Fruit fly (Drosophila melanogaster): ENCODE data around the gene REPTOR.

Gene REPTOR

DNA sequence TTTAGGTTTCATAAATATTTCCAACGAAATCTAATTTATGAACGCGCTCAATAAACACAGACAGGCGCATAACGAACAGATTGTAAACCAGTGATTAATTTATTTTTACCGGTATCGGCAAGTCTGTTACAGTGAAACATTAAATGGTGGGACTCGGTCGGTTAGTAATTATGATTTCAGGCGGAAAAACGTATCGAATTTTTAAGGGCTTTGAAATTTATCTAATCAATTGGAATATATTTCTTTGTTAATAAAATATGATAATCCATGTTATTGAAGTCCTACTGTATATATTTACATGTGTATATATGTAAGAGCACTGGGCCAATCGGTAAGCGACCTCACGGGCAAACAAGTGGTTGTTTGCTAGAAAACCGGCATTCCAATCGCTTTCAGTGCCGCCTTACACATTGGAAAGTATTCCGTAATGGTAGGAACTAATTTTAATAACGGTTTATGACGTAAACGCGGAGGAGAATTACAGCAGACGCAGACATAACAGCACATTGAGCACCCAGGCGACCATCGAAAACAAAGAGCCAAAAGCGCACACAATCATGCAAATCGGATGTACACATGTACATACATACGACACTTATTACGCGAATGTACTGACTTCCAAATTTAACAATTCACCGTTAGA, 39.5 kb downstream of the REPTOR start (continued):
- TF ChIP-seq CG13296 (GFP tag; optimal IDR thresholded peaks at IDR 0.05) (peak; percentile 92), nmo (GFP tag; optimal IDR thresholded peaks at IDR 0.05) (peak; percentile 92), Taf1 (GFP tag; IDR thresholded peaks at IDR 0.05) (peak; percentile 95), CG8359 (GFP tag; optimal IDR thresholded peaks at IDR 0.05; ENCODE audit: borderline replicate concordance) (peak; percentile 44), CG10543 (GFP tag; optimal IDR thresholded peaks at IDR 0.05) (peak; percentile 95), CG18262 (tag; optimal IDR thresholded peaks at IDR 0.05) (no peak), CG2678 (tag; optimal IDR thresholded peaks at IDR 0.05) (peak; percentile 94), MBD-R2 (GFP tag; IDR thresholded peaks at IDR 0.05) (peak; percentile 92), jumu (GFP tag; optimal IDR thresholded peaks at IDR 0.05) (peak; percentile 62), Elba2 (GFP tag; optimal IDR thresholded peaks at IDR 0.05) (no peak), Nf-YB (GFP tag; optimal IDR thresholded peaks at IDR 0.05) (peak; percentile 85), D19A (tag; optimal IDR thresholded peaks at IDR 0.05) (no peak), CG13624 (GFP tag; optimal IDR thresholded peaks at IDR 0.05) (no peak), CG12299 (tag; optimal IDR thresholded peaks at IDR 0.05) (peak; percentile 89), HmgD (GFP tag; optimal IDR thresholded peaks at IDR 0.05) (no peak), Ets65A (GFP tag) (peak; percentile 95), ci (GFP tag; IDR thresholded peaks at IDR 0.05) (peak; percentile 98), knrl (GFP tag; IDR thresholded peaks at IDR 0.05; ENCODE audit: partially characterized antibody) (no peak), so (GFP tag; IDR thresholded peaks at IDR 0.05) (peak; percentile 97), Usf (GFP tag; optimal IDR thresholded peaks at IDR 0.05) (peak; percentile 49), nerfin-1 (tag; optimal IDR thresholded peaks at IDR 0.05) (peak; percentile 86), Oaz (GFP tag; IDR thresholded peaks at IDR 0.05) (peak; percentile 92), stc (GFP tag; IDR thresholded peaks at IDR 0.05) (peak; percentile 94), Dref (GFP tag; IDR thresholded peaks at IDR 0.05) (peak; percentile 35), sim (GFP tag; IDR thresholded peaks at IDR 0.05) (peak; percentile 53; the same call in 1 of the 2 replicates), ro (GFP tag; IDR thresholded peaks at IDR 0.05) (peak; percentile 71), Opbp (GFP tag; IDR thresholded peaks at IDR 0.05; ENCODE audit: partially characterized antibody) (no peak), twi (tag; optimal IDR thresholded peaks at IDR 0.05) (peak; percentile 82), nom (GFP tag; optimal IDR thresholded peaks at IDR 0.05) (no peak), Bteb2 (GFP tag; optimal IDR thresholded peaks at IDR 0.05) (peak; percentile 93), shn (GFP tag; optimal IDR thresholded peaks at IDR 0.05) (peak; percentile 57), Neu2 (GFP tag; optimal IDR thresholded peaks at IDR 0.05; ENCODE audit: borderline replicate concordance) (no peak), sisA (GFP tag; IDR thresholded peaks at IDR 0.05) (peak; percentile 95), CG13894 (tag; optimal IDR thresholded peaks at IDR 0.05) (peak; percentile 90), kay (GFP tag; optimal IDR thresholded peaks at IDR 0.05) (peak; percentile 76), CG14050 (GFP tag; IDR thresholded peaks at IDR 0.05) (peak; percentile 92), ac (GFP tag; optimal IDR thresholded peaks at IDR 0.05) (peak; percentile 32), chif (GFP tag; optimal IDR thresholded peaks at IDR 0.05) (peak; percentile 82 to 88), CG31365 (tag; optimal IDR thresholded peaks at IDR 0.05) (peak; percentile 46), Hmr (GFP tag; optimal IDR thresholded peaks at IDR 0.05) (peak; percentile 93), hbn (GFP tag; IDR thresholded peaks at IDR 0.05; ENCODE audit: partially characterized antibody) (no peak), CG11398 (GFP tag; optimal IDR thresholded peaks at IDR 0.05) (peak; percentile 75), CG7928 (GFP tag; optimal IDR thresholded peaks at IDR 0.05) (peak; percentile 63), pum (GFP tag; optimal IDR thresholded peaks at IDR 0.05) (peak; percentile 72), wor (GFP tag; IDR thresholded peaks at IDR 0.05) (peak; percentile 74), CG11247 (GFP tag; IDR thresholded peaks at IDR 0.05) (peak; percentile 97), Lhr (GFP tag; optimal IDR thresholded peaks at IDR 0.05) (no peak), tgo (GFP tag; IDR thresholded peaks at IDR 0.05) (peak; percentile 95), Six4 (GFP tag; optimal IDR thresholded peaks at IDR 0.05) (peak; percentile 83), CG7839 (tag; optimal IDR thresholded peaks at IDR 0.05) (peak; percentile 96)
